Worm (Caenorhabditis elegans) whole organism, L2 larva: ENCODE results near the gene vha-20.

Experiments used
- C34F6.9 ChIP-seq: fragments of 150-350 bp; optimal IDR thresholded peaks from 2 replicates; lab custom pipeline; 2014; ENCODE audit warnings: missing biosample characterization, missing genetic modification characterization
- F13H6.1 ChIP-seq: sonication (generic microtip); optimal IDR thresholded peaks from 2 replicates; lab custom pipeline; 2016; ENCODE audit warnings: missing genetic modification characterization, missing compliant biosample characterization
- Y55F3AM.14 ChIP-seq: fragments of 200-800 bp; sonication (Bioruptor generic); optimal IDR thresholded peaks from 2 replicates; lab custom pipeline; 2018; ENCODE audit warnings: mild to moderate bottlenecking, missing genetic modification characterization, missing compliant biosample characterization
- ZK546.5 ChIP-seq: sonication (generic microtip); optimal IDR thresholded peaks from 2 replicates; lab custom pipeline; 2017; ENCODE audit warnings: missing biosample characterization, missing genetic modification characterization
- alr-1 ChIP-seq: fragments of 150-350 bp; optimal IDR thresholded peaks from 2 replicates; lab custom pipeline; 2014; ENCODE audit warnings: missing biosample characterization, missing genetic modification characterization
- aly-2 ChIP-seq: fragments of 150-350 bp; optimal IDR thresholded peaks from 2 replicates; lab custom pipeline; 2014; ENCODE audit warnings: missing biosample characterization, missing genetic modification characterization
- ama-1 ChIP-seq: fragments of 150-350 bp; optimal IDR thresholded peaks from 2 replicates; lab custom pipeline; 2018; ENCODE audit warnings: inconsistent platforms
- blmp-1 ChIP-seq: sonication (generic microtip); optimal IDR thresholded peaks from 2 replicates; lab custom pipeline; 2017; ENCODE audit warnings: missing genetic modification characterization, mild to moderate bottlenecking, missing compliant biosample characterization, antibody characterized with exemption, moderate library complexity; ENCODE audit not compliant: insufficient read depth
- ceh-16 ChIP-seq: fragments of 150-350 bp; optimal IDR thresholded peaks from 2 replicates; lab custom pipeline; 2014; ENCODE audit warnings: missing biosample characterization, missing genetic modification characterization
- ceh-82 ChIP-seq: fragments of 150-350 bp; optimal IDR thresholded peaks from 2 replicates; lab custom pipeline; 2014; ENCODE audit warnings: missing biosample characterization, missing genetic modification characterization
- crh-2 ChIP-seq: sonication (generic microtip); optimal IDR thresholded peaks from 2 replicates; lab custom pipeline; 2017; ENCODE audit warnings: missing biosample characterization, missing genetic modification characterization
- dmd-4 ChIP-seq: sonication (generic microtip); optimal IDR thresholded peaks from 2 replicates; lab custom pipeline; 2017; ENCODE audit warnings: missing biosample characterization, missing genetic modification characterization
- egl-27 ChIP-seq: sonication (generic microtip); optimal IDR thresholded peaks from 3 replicates; lab custom pipeline; 2017; ENCODE audit warnings: missing biosample characterization, missing genetic modification reagents, missing genetic modification characterization
- elt-1 ChIP-seq: fragments of 150-350 bp; optimal IDR thresholded peaks from 2 replicates; lab custom pipeline; 2014; ENCODE audit warnings: missing biosample characterization, missing genetic modification characterization
- elt-3 ChIP-seq: sonication (generic microtip); optimal IDR thresholded peaks from 2 replicates; lab custom pipeline; 2017; ENCODE audit warnings: missing biosample characterization, missing genetic modification characterization
- fos-1 ChIP-seq: fragments of 150-350 bp; optimal IDR thresholded peaks from 2 replicates; lab custom pipeline; 2014; ENCODE audit warnings: missing biosample characterization, missing genetic modification characterization
- gmeb-1 ChIP-seq: fragments of 150-350 bp; optimal IDR thresholded peaks from 2 replicates; lab custom pipeline; 2014; ENCODE audit warnings: missing biosample characterization, missing genetic modification characterization
- lin-11 ChIP-seq: fragments of 150-350 bp; sonication (generic microtip); optimal IDR thresholded peaks from 2 replicates; lab custom pipeline; 2014; ENCODE audit warnings: missing biosample characterization, missing genetic modification characterization, inconsistent platforms, mixed read lengths
- lin-13 ChIP-seq: fragments of 150-350 bp; optimal IDR thresholded peaks from 2 replicates; lab custom pipeline; 2014; ENCODE audit warnings: missing biosample characterization, missing genetic modification reagents, missing genetic modification characterization
- lin-39 ChIP-seq: fragments of 150-350 bp; optimal IDR thresholded peaks from 2 replicates; lab custom pipeline; 2014; ENCODE audit warnings: missing biosample characterization, missing genetic modification reagents, missing genetic modification characterization
- lsy-2 ChIP-seq, 2 experiments: fragments of 150-350 bp in 1 of 2; sonication (generic microtip) in 1 of 2; optimal IDR thresholded peaks; 2 replicates each; lab custom pipeline; 2014 to 2017; ENCODE audit warnings: missing biosample characterization in 2 of 2, missing genetic modification characterization in 2 of 2
- mab-5 ChIP-seq: fragments of 150-350 bp; optimal IDR thresholded peaks from 2 replicates; lab custom pipeline; 2014; ENCODE audit warnings: missing biosample characterization, missing genetic modification characterization
- mbf-1 ChIP-seq: sonication (generic microtip); optimal IDR thresholded peaks from 2 replicates; lab custom pipeline; 2017; ENCODE audit warnings: missing biosample characterization, missing genetic modification characterization
- nhr-10 ChIP-seq: sonication (generic microtip); optimal IDR thresholded peaks from 2 replicates; lab custom pipeline; 2017; ENCODE audit warnings: missing biosample characterization, missing genetic modification characterization
- nhr-11 ChIP-seq: fragments of 150-350 bp; optimal IDR thresholded peaks from 2 replicates; lab custom pipeline; 2014; ENCODE audit warnings: missing biosample characterization, missing genetic modification characterization
- nhr-12 ChIP-seq: fragments of 150-350 bp; optimal IDR thresholded peaks from 2 replicates; lab custom pipeline; 2014; ENCODE audit warnings: missing biosample characterization, missing genetic modification characterization
- nhr-21 ChIP-seq: fragments of 150-350 bp; optimal IDR thresholded peaks from 2 replicates; lab custom pipeline; 2014; ENCODE audit warnings: missing biosample characterization, missing genetic modification characterization
- nhr-23 ChIP-seq: fragments of 150-350 bp; optimal IDR thresholded peaks from 2 replicates; lab custom pipeline; 2014; ENCODE audit warnings: missing biosample characterization, missing genetic modification reagents, missing genetic modification characterization
- nhr-237 ChIP-seq: fragments of 150-350 bp; optimal IDR thresholded peaks from 2 replicates; lab custom pipeline; 2014; ENCODE audit warnings: missing biosample characterization, missing genetic modification characterization
- nhr-25 ChIP-seq: fragments of 150-350 bp; sonication (generic microtip); optimal IDR thresholded peaks from 3 replicates; lab custom pipeline; 2014; ENCODE audit warnings: missing biosample characterization, missing genetic modification characterization
- nhr-6 ChIP-seq: fragments of 150-350 bp; optimal IDR thresholded peaks from 2 replicates; lab custom pipeline; 2014; ENCODE audit warnings: missing biosample characterization, missing genetic modification characterization
- nhr-77 ChIP-seq: fragments of 150-350 bp; optimal IDR thresholded peaks from 2 replicates; lab custom pipeline; 2014; ENCODE audit warnings: missing biosample characterization, missing genetic modification characterization
- peb-1 ChIP-seq: fragments of 150-350 bp; optimal IDR thresholded peaks from 2 replicates; lab custom pipeline; 2014; ENCODE audit warnings: missing biosample characterization, missing genetic modification characterization
- sem-4 ChIP-seq: fragments of 150-350 bp; optimal IDR thresholded peaks from 2 replicates; lab custom pipeline; 2014; ENCODE audit warnings: missing biosample characterization, missing genetic modification reagents, missing genetic modification characterization
- sma-3 ChIP-seq: sonication (generic microtip); optimal IDR thresholded peaks from 2 replicates; lab custom pipeline; 2016; ENCODE audit warnings: missing genetic modification reagents, missing genetic modification characterization, missing compliant biosample characterization
- sma-9 ChIP-seq, 2 experiments: fragments of 150-350 bp in 1 of 2; sonication (generic microtip) in 1 of 2; optimal IDR thresholded peaks; 2 replicates each; lab custom pipeline; 2014 to 2016; ENCODE audit warnings: missing genetic modification characterization in 2 of 2, mild to moderate bottlenecking in 1 of 2, missing biosample characterization in 1 of 2, missing compliant biosample characterization in 1 of 2, missing genetic modification reagents in 1 of 2, moderate library complexity in 1 of 2
- snpc-4 ChIP-seq: fragments of 150-350 bp; optimal IDR thresholded peaks from 2 replicates; lab custom pipeline; 2014; ENCODE audit warnings: missing biosample characterization, missing genetic modification characterization
- unc-39 ChIP-seq: fragments of 150-350 bp; optimal IDR thresholded peaks from 2 replicates; lab custom pipeline; 2014; ENCODE audit warnings: missing biosample characterization, missing genetic modification characterization
- unc-55 ChIP-seq: fragments of 150-350 bp; sonication (generic microtip); optimal IDR thresholded peaks from 3 replicates; lab custom pipeline; 2014; ENCODE audit warnings: missing biosample characterization, missing genetic modification reagents, missing genetic modification characterization
- unc-62 ChIP-seq: fragments of 150-350 bp; optimal IDR thresholded peaks from 2 replicates; lab custom pipeline; 2014; ENCODE audit warnings: missing biosample characterization, missing genetic modification reagents, missing genetic modification characterization
- zag-1 ChIP-seq: fragments of 150-350 bp; optimal IDR thresholded peaks from 2 replicates; lab custom pipeline; 2014; ENCODE audit warnings: missing biosample characterization, missing genetic modification characterization
- ztf-1 ChIP-seq: fragments of 200-800 bp; sonication (Bioruptor generic); conservative IDR thresholded peaks from 2 replicates; pipeline ENCODE4 v1.3.6; 2022; ENCODE audit warnings: missing genetic modification characterization, missing compliant biosample characterization
- ztf-11 ChIP-seq: sonication (generic microtip); optimal IDR thresholded peaks from 2 replicates; lab custom pipeline; 2017; ENCODE audit warnings: missing biosample characterization, missing genetic modification characterization
- ztf-4 ChIP-seq: fragments of 150-350 bp; optimal IDR thresholded peaks from 2 replicates; lab custom pipeline; 2014; ENCODE audit warnings: missing biosample characterization, missing genetic modification characterization

The vha-20 gene

DNA sequence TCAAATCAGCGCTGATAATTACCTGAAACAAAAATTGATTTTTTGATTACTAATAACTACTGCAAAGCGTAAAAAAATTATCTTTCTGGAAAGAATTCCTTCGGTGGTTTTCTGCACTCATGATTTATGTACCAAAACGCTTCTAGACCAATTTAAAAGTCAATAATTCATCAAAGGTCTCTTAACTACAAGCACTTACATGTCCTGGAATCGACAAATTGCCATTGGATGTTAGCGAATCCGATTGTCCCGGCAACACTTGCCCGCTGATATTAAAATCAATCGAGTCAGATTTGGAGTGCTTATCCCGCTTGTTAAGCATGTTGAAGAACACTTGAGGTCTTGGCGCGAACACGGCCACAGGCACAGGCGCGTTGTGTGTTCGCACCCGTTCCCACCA lies 850 bp upstream of the vha-20 start:
- TF ChIP-seq alr-1 (tag; lab: Kevin White, UChicago) (no peak), ztf-11 (tag; lab: Kevin White, UChicago) (no peak), ceh-16 (no peak), sma-3 (no peak), lin-11 (tag; lab: Kevin White, UChicago) (no peak), mbf-1 (tag; lab: Kevin White, UChicago) (no peak), lsy-2 (tag; optimal IDR thresholded peaks at IDR 0.05; lab: Kevin White, UChicago) (no peak)

DNA sequence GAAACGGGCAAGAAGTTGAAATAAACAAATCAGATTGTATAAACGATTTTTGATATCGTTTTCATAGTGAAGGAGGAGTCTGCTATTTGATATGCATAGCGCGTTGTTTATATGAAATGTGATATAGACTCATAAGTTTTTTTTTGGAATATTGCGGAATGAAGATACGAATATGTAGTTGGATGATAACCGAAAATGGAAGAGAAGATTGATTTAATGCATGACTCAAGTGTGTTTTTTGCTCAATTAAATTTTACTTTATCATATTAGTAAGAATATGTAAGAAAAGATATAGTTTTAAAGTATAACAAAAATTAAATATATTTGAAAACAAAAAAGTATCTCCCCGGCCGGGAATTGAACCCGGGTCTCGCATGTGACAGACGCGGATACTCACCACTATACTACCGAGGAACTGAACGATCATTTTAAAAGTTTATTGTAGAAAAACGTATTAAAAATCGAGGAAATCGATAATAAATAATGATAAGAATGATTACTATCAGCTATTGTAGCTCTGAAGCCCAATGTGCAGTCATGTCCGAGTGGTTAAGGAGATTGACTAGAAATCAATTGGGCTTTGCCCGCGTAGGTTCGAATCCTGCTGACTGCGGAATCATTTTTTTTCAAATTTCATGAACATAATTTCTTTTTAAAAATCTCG lies 2.5 kb downstream of the vha-20 start, which contains the start of gene lgc-25:
Gene lgc-25 (minus strand): TSS at position 51 of the 664 bp plus-strand sequence.
- no peak for TF ChIP-seq zag-1 (tag; lab: Kevin White, UChicago)
- TF ChIP-seq lin-13, result peak; percentile 27
- no peak for TF ChIP-seq ztf-4 (tag; lab: Kevin White, UChicago)
- no peak for TF ChIP-seq dmd-4 (tag; lab: Kevin White, UChicago)
- TF ChIP-seq ceh-82 (tag; lab: Kevin White, UChicago), result no peak
- no peak for TF ChIP-seq F13H6.1
- no peak for TF ChIP-seq egl-27 (tag; lab: Kevin White, UChicago)
- TF ChIP-seq sma-9 (GFP tag; optimal IDR thresholded peaks at IDR 0.05; lab: Kevin White, UChicago), result peak; percentile 43
- TF ChIP-seq sma-9 (tag; optimal IDR thresholded peaks at IDR 0.05; lab: Kevin White, UChicago), result no peak
- no peak for TF ChIP-seq nhr-25 (tag; lab: Kevin White, UChicago)
- peak; percentile 43 for TF ChIP-seq crh-2
- peak; percentile 53 for TF ChIP-seq gmeb-1
- no peak for TF ChIP-seq alr-1 (tag; lab: Kevin White, UChicago)
- TF ChIP-seq unc-55 (GFP tag; lab: Kevin White, UChicago), result no peak
- no peak for TF ChIP-seq nhr-77 (tag; lab: Kevin White, UChicago)
- no peak for TF ChIP-seq elt-1 (tag; lab: Kevin White, UChicago)
- TF ChIP-seq mbf-1 (tag; lab: Kevin White, UChicago), result no peak
- no peak for TF ChIP-seq ztf-11 (tag; lab: Kevin White, UChicago)
- no peak for TF ChIP-seq blmp-1
- no peak for TF ChIP-seq ama-1 (lab: Kevin White, UChicago)
- peak; percentile 37 for TF ChIP-seq nhr-21
- TF ChIP-seq aly-2 (tag; lab: Kevin White, UChicago), result no peak
- no peak for TF ChIP-seq peb-1 (tag; lab: Kevin White, UChicago)
- no peak for TF ChIP-seq nhr-12 (tag; lab: Kevin White, UChicago)
- no peak for TF ChIP-seq nhr-237 (tag; lab: Kevin White, UChicago)
- TF ChIP-seq nhr-11 (tag; lab: Kevin White, UChicago), result no peak
- no peak for TF ChIP-seq elt-3 (tag; lab: Kevin White, UChicago)
- no peak for TF ChIP-seq snpc-4 (tag; lab: Kevin White, UChicago)
- no peak for TF ChIP-seq mab-5 (tag; lab: Kevin White, UChicago)
- peak; percentile 29 for TF ChIP-seq fos-1 (tag; lab: Kevin White, UChicago)
- TF ChIP-seq nhr-10, result no peak
- TF ChIP-seq sma-3, result peak; percentile 60
- TF ChIP-seq lin-39, result no peak
- TF ChIP-seq lin-11 (tag; lab: Kevin White, UChicago), result no peak
- TF ChIP-seq ztf-1 (GFP tag; lab: Robert Waterston, UW), result no peak
- no peak for TF ChIP-seq ceh-16
- TF ChIP-seq C34F6.9 (tag; lab: Kevin White, UChicago), result no peak
- no peak for TF ChIP-seq unc-62 (GFP tag; lab: Kevin White, UChicago)
- no peak for TF ChIP-seq Y55F3AM.14 (GFP tag; lab: Kevin White, UChicago)
- TF ChIP-seq nhr-6 (tag; lab: Kevin White, UChicago), result no peak

DNA sequence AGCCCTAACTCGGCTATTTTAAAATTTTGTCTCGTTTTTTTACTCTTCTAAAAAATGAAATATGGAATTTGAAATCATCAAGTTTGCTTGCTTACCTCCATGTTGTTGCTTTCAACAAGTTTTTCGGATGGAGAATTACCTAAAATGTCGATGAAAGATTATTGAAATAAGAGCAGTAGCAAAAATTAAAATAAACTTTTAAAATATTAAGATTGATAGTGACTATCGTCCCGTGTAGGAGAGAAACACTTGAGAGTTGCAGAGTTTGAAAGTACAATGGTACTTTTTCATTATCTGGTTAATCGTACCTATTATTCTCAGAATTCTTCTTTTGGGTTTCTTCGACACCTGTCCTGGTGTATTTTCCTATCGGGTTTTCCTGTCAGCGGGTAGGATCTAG lies 7.4 kb downstream of the vha-20 start, which contains the start of gene ceh-90:
Gene ceh-90 (minus strand): TSS at position 101 of the 400 bp plus-strand sequence.
- no peak for TF ChIP-seq zag-1 (tag; lab: Kevin White, UChicago)
- TF ChIP-seq ZK546.5 (tag; lab: Kevin White, UChicago), result no peak
- TF ChIP-seq alr-1 (tag; lab: Kevin White, UChicago), result no peak
- no peak for TF ChIP-seq ceh-82 (tag; lab: Kevin White, UChicago)
- TF ChIP-seq nhr-12 (tag; lab: Kevin White, UChicago), result no peak
- no peak for TF ChIP-seq nhr-23 (tag; lab: Kevin White, UChicago)
- TF ChIP-seq sem-4 (tag; lab: Kevin White, UChicago), result no peak
- TF ChIP-seq sma-9 (GFP tag; optimal IDR thresholded peaks at IDR 0.05; lab: Kevin White, UChicago), result no peak
- no peak for TF ChIP-seq sma-9 (tag; optimal IDR thresholded peaks at IDR 0.05; lab: Kevin White, UChicago)
- no peak for TF ChIP-seq crh-2
- no peak for TF ChIP-seq ztf-1 (GFP tag; lab: Robert Waterston, UW)
- no peak for TF ChIP-seq lsy-2 (tag; optimal IDR thresholded peaks at IDR 0.05; lab: Kevin White, UChicago)
- TF ChIP-seq unc-39 (tag; lab: Kevin White, UChicago), result no peak
- TF ChIP-seq blmp-1, result no peak
- no peak for TF ChIP-seq ama-1 (lab: Kevin White, UChicago)
- TF ChIP-seq gmeb-1, result no peak
- TF ChIP-seq elt-1 (tag; lab: Kevin White, UChicago), result no peak
- TF ChIP-seq, all 48 proteins: peak for 0
